Worm (Caenorhabditis elegans): ENCODE measurements around the gene C06A6.2.

- no peak for TF ChIP-seq him-1 (tag; optimal IDR thresholded peaks at IDR 0.05)
- no peak for TF ChIP-seq W03F9.2 (tag; optimal IDR thresholded peaks at IDR 0.05)
- no peak for TF ChIP-seq dao-5 (tag; optimal IDR thresholded peaks at IDR 0.05)
These were observed 10.4 kb upstream of the C06A6.2 start for ce11 chrIV:7836030-7836429.
